Worm (Caenorhabditis elegans): ENCODE results near the gene T22E5.1.

DNA sequence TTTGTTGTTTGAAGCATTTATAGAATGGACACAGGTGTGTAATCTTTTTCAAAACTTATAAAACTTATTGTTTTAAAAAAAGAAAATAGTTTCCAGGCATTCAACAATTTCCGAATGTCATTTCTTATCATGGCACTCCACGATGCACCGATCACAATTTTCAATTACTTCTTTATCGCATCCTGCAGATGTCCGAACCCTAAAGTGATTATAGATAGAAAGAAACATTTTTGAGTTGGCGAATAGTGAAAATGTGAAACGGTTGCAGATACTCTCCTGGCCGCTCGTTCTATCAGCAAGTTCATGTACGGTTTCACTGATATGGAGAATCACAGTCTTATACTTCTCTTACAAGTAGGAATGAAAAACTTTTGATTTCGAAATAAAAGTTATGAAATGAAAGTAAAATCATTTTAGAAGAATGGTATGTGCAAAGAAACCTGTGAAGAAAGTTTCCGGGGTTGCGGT is 50.4 kb downstream of the T22E5.1 start, which contains the start of gene C15B12.2:
- TF ChIP-seq nhr-90 (tag; optimal IDR thresholded peaks at IDR 0.05; ENCODE audit: poor library complexity) (no peak), zag-1 (tag; optimal IDR thresholded peaks at IDR 0.05) (no peak), pqm-1 (tag; optimal IDR thresholded peaks at IDR 0.05) (no peak), aly-2 (tag; optimal IDR thresholded peaks at IDR 0.05) (no peak), ceh-63 (GFP tag; optimal IDR thresholded peaks at IDR 0.05) (no peak)
